Worm (Caenorhabditis elegans): Measurements from ENCODE around the gene ncx-9.

DNA sequence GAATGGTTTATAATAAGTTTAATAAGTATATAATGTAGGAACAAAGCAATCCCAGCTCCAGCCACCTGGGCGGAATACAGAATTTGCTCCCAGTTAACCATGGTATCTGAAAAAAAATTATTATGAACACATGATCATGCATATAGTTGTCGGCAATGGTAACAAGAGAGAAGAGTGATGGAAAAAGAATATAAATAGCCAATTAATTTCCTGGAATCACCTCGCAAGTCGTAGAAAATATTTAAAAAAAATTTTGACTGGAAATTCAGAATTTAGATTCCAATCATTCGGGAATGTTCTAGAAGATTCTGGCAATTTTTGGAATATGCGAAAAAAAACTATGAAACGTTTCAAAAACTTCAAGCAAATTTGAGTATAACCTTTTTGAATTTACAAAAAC is 50.8 kb downstream of the ncx-9 start, which contains the start of gene str-211:
- no peak for TF ChIP-seq sma-9 (GFP tag; optimal IDR thresholded peaks at IDR 0.05)
- no peak for TF ChIP-seq sma-9 (tag; optimal IDR thresholded peaks at IDR 0.05)
- TF ChIP-seq nhr-77 (tag; optimal IDR thresholded peaks at IDR 0.05) = no peak
- no peak for TF ChIP-seq elt-3 (tag; optimal IDR thresholded peaks at IDR 0.05)
- no peak for TF ChIP-seq elt-1 (tag; optimal IDR thresholded peaks at IDR 0.05)
